Worm (Caenorhabditis elegans) whole organism, young adult: Measurements from ENCODE around the gene stg-2.

Experiments used
- B0035.1 ChIP-seq: sonication (generic microtip); optimal IDR thresholded peaks from 2 replicates; lab custom pipeline; 2016; ENCODE audit warnings: missing genetic modification characterization, mild to moderate bottlenecking, missing compliant biosample characterization, missing genotype, missing genetic modification reagents
- B0261.1 ChIP-seq: sonication (generic microtip); optimal IDR thresholded peaks from 2 replicates; lab custom pipeline; 2016; ENCODE audit warnings: mild to moderate bottlenecking, missing genetic modification characterization, moderate library complexity, missing compliant biosample characterization
- C06A6.2 ChIP-seq: fragments of 200-800 bp; sonication (Bioruptor generic); conservative IDR thresholded peaks from 2 replicates; pipeline ENCODE4 v1.3.6; 2022; ENCODE audit warnings: missing genetic modification characterization, missing compliant biosample characterization
- F33H1.4 ChIP-seq: fragments of 200-800 bp; sonication (Bioruptor generic); IDR thresholded peaks from 2 replicates; pipeline ENCODE4 v1.3.6; 2022; ENCODE audit warnings: missing genetic modification reagents, missing genetic modification characterization, missing compliant biosample characterization
- F49E8.2 ChIP-seq: sonication (generic microtip); optimal IDR thresholded peaks from 3 replicates; lab custom pipeline; 2017; ENCODE audit warnings: missing genetic modification characterization, mild to moderate bottlenecking, missing compliant biosample characterization, antibody characterized with exemption, moderate library complexity; ENCODE audit not compliant: insufficient read depth
- F57A8.1 ChIP-seq: fragments of 200-800 bp; sonication (Bioruptor generic); optimal IDR thresholded peaks from 2 replicates; lab custom pipeline; 2018; ENCODE audit warnings: mild to moderate bottlenecking, missing genetic modification characterization, moderate library complexity, missing compliant biosample characterization
- K11D2.4 ChIP-seq: fragments of 200-800 bp; sonication (Bioruptor generic); IDR thresholded peaks from 2 replicates; pipeline ENCODE4 v1.3.6; 2022; ENCODE audit warnings: missing genetic modification reagents, missing genetic modification characterization, missing compliant biosample characterization
- K12H6.12 ChIP-seq: fragments of 200-800 bp; sonication (Bioruptor generic); optimal IDR thresholded peaks from 2 replicates; lab custom pipeline; 2018; ENCODE audit warnings: mild to moderate bottlenecking, missing genetic modification characterization, missing compliant biosample characterization
- Y53G8AR.9 ChIP-seq: fragments of 200-800 bp; sonication (Bioruptor generic); conservative IDR thresholded peaks from 2 replicates; pipeline ENCODE4 v1.3.6; 2022; ENCODE audit warnings: missing genetic modification reagents, missing genetic modification characterization, missing compliant biosample characterization
- Y56A3A.18 ChIP-seq: fragments of 200-800 bp; sonication (Bioruptor generic); IDR thresholded peaks from 2 replicates; pipeline ENCODE4 v1.3.6; 2022; ENCODE audit warnings: missing genetic modification reagents, missing genetic modification characterization, missing compliant biosample characterization
- ama-1 ChIP-seq, 3 experiments: fragments of 150-350 bp in 1 of 3; sonication (generic microtip) in 2 of 3; optimal IDR thresholded peaks; 2 replicates each; lab custom pipeline; 2014 to 2018; ENCODE audit warnings: missing biosample characterization in 2 of 3, missing genetic modification characterization in 2 of 3, missing genetic modification reagents in 2 of 3
- athp-1 ChIP-seq: sonication (generic microtip); optimal IDR thresholded peaks from 2 replicates; lab custom pipeline; 2017; ENCODE audit warnings: mild to moderate bottlenecking, missing genetic modification characterization, missing compliant biosample characterization
- attf-3 ChIP-seq: fragments of 200-800 bp; sonication (Bioruptor generic); conservative IDR thresholded peaks from 2 replicates; pipeline ENCODE4 v1.3.6; 2022; ENCODE audit warnings: missing genetic modification reagents, missing genetic modification characterization, missing compliant biosample characterization
- attf-5 ChIP-seq: fragments of 200-800 bp; sonication (Bioruptor generic); optimal IDR thresholded peaks from 2 replicates; lab custom pipeline; 2018; ENCODE audit warnings: mild to moderate bottlenecking, missing genetic modification characterization, missing compliant biosample characterization
- attf-6 ChIP-seq: fragments of 200-800 bp; sonication (Bioruptor generic); IDR thresholded peaks from 2 replicates; pipeline ENCODE4 v1.3.6; 2022; ENCODE audit warnings: missing genetic modification reagents, missing genetic modification characterization, missing compliant biosample characterization
- cebp-1 ChIP-seq, 2 experiments: fragments of 200-800 bp in 1 of 2; sonication (Bioruptor generic) in 1 of 2; sonication (generic microtip) in 1 of 2; IDR thresholded peaks in 1 of 2; optimal IDR thresholded peaks in 1 of 2; 2 replicates each; pipeline versions ENCODE4 v1.3.6 to Lab custom; 2017 to 2022; ENCODE audit warnings: missing compliant biosample characterization in 2 of 2, missing genetic modification characterization in 2 of 2, mild to moderate bottlenecking in 1 of 2, missing genetic modification reagents in 1 of 2, moderate library complexity in 1 of 2
- cebp-2 ChIP-seq: fragments of 200-800 bp; sonication (Bioruptor generic); IDR thresholded peaks from 2 replicates; pipeline ENCODE4 v1.3.6; 2022; ENCODE audit warnings: missing genetic modification characterization, missing compliant biosample characterization
- ceh-100 ChIP-seq: fragments of 200-800 bp; sonication (Bioruptor generic); IDR thresholded peaks from 2 replicates; pipeline ENCODE4 v1.3.6; 2022; ENCODE audit warnings: missing genetic modification reagents, missing genetic modification characterization, missing compliant biosample characterization
- ceh-27 ChIP-seq: fragments of 200-800 bp; sonication (Bioruptor generic); optimal IDR thresholded peaks from 2 replicates; lab custom pipeline; 2018; ENCODE audit warnings: mild to moderate bottlenecking, missing genetic modification characterization, moderate library complexity, missing compliant biosample characterization
- ceh-79 ChIP-seq: sonication (generic microtip); optimal IDR thresholded peaks from 2 replicates; lab custom pipeline; 2017; ENCODE audit warnings: mild to moderate bottlenecking, missing genetic modification characterization, missing compliant biosample characterization
- ceh-91 ChIP-seq: fragments of 200-800 bp; sonication (Bioruptor generic); IDR thresholded peaks from 2 replicates; pipeline ENCODE4 v1.3.6; 2022; ENCODE audit warnings: missing genetic modification reagents, missing genetic modification characterization, missing compliant biosample characterization
- dpl-1 ChIP-seq: fragments of 150-350 bp; optimal IDR thresholded peaks from 2 replicates; lab custom pipeline; 2014; ENCODE audit warnings: missing biosample characterization, missing genetic modification reagents, missing genetic modification characterization
- ekl-4 ChIP-seq: fragments of 200-800 bp; sonication (Bioruptor generic); IDR thresholded peaks from 2 replicates; pipeline ENCODE4 v1.3.6; 2022; ENCODE audit warnings: missing genetic modification reagents, missing genetic modification characterization, missing compliant biosample characterization
- hmg-1.2 ChIP-seq: fragments of 200-800 bp; sonication (Bioruptor generic); IDR thresholded peaks from 2 replicates; pipeline ENCODE4 v1.3.6; 2022; ENCODE audit warnings: missing genetic modification reagents, missing genetic modification characterization, missing compliant biosample characterization
- hrde-1 ChIP-seq: sonication (generic microtip); optimal IDR thresholded peaks from 2 replicates; lab custom pipeline; 2016; ENCODE audit warnings: missing genetic modification characterization, mild to moderate bottlenecking, missing compliant biosample characterization, moderate library complexity, missing genotype, missing genetic modification reagents, borderline replicate concordance
- lag-1 ChIP-seq: fragments of 200-800 bp; sonication (Bioruptor generic); IDR thresholded peaks from 2 replicates; pipeline ENCODE4 v1.3.6; 2022; ENCODE audit warnings: missing genetic modification reagents, missing genetic modification characterization, missing compliant biosample characterization
- let-526 ChIP-seq: fragments of 200-800 bp; sonication (Bioruptor generic); IDR thresholded peaks from 2 replicates; pipeline ENCODE4 v1.3.6; 2022; ENCODE audit warnings: missing genetic modification reagents, missing genetic modification characterization, missing compliant biosample characterization
- let-607 ChIP-seq, 2 experiments: fragments of 200-800 bp in 1 of 2; sonication (Bioruptor generic) in 1 of 2; sonication (generic microtip) in 1 of 2; optimal IDR thresholded peaks; 2 replicates each; lab custom pipeline; 2016 to 2018; ENCODE audit warnings: mild to moderate bottlenecking in 2 of 2, missing compliant biosample characterization in 2 of 2, missing genetic modification characterization in 2 of 2, moderate library complexity in 2 of 2, missing genotype in 1 of 2
- lin-26 ChIP-seq: fragments of 200-800 bp; sonication (Bioruptor generic); IDR thresholded peaks from 2 replicates; pipeline ENCODE4 v1.3.6; 2022; ENCODE audit warnings: missing genetic modification reagents, missing genetic modification characterization, missing compliant biosample characterization
- lin-35 ChIP-seq, 3 experiments: fragments of 150-350 bp in 2 of 3; sonication (generic microtip) in 1 of 3; optimal IDR thresholded peaks; 2 replicates each; lab custom pipeline; 2014 to 2018; ENCODE audit warnings: missing biosample characterization in 3 of 3, missing genetic modification characterization in 3 of 3, missing genetic modification reagents in 3 of 3
- lin-40 ChIP-seq: sonication (generic microtip); optimal IDR thresholded peaks from 2 replicates; lab custom pipeline; 2016; ENCODE audit warnings: missing genetic modification characterization, mild to moderate bottlenecking, missing compliant biosample characterization, missing genotype, missing genetic modification reagents
- lir-1 ChIP-seq: fragments of 200-800 bp; sonication (Bioruptor generic); conservative IDR thresholded peaks from 2 replicates; pipeline ENCODE4 v1.3.6; 2022; ENCODE audit warnings: missing genetic modification reagents, missing genetic modification characterization, missing compliant biosample characterization
- lsl-1 ChIP-seq: fragments of 200-800 bp; sonication (Bioruptor generic); optimal IDR thresholded peaks from 2 replicates; lab custom pipeline; 2018; ENCODE audit warnings: mild to moderate bottlenecking, missing genetic modification characterization, moderate library complexity, missing compliant biosample characterization
- lsy-27 ChIP-seq: sonication (generic microtip); optimal IDR thresholded peaks from 2 replicates; lab custom pipeline; 2017; ENCODE audit warnings: missing genetic modification characterization, mild to moderate bottlenecking, missing compliant biosample characterization, antibody characterized with exemption, missing genotype, borderline replicate concordance; ENCODE audit not compliant: insufficient read depth
- mxl-1 ChIP-seq: sonication (generic microtip); optimal IDR thresholded peaks from 2 replicates; lab custom pipeline; 2016; ENCODE audit warnings: missing genetic modification characterization, missing compliant biosample characterization
- snpc-4 ChIP-seq, 5 experiments: fragments of 150-350 bp in 1 of 5; sonication (generic microtip) in 4 of 5; optimal IDR thresholded peaks; 2 replicates each; lab custom pipeline; 2014 to 2018; ENCODE audit warnings: missing genetic modification characterization in 5 of 5, missing biosample characterization in 3 of 5, antibody characterized with exemption in 2 of 5, mild to moderate bottlenecking in 2 of 5, missing compliant biosample characterization in 2 of 5, missing genotype in 2 of 5, moderate library complexity in 2 of 5, missing genetic modification reagents in 1 of 5
- somi-1 ChIP-seq: fragments of 200-800 bp; sonication (Bioruptor generic); optimal IDR thresholded peaks from 2 replicates; lab custom pipeline; 2018; ENCODE audit warnings: mild to moderate bottlenecking, missing genetic modification characterization, missing compliant biosample characterization
- sptf-2 ChIP-seq: fragments of 200-800 bp; sonication (Bioruptor generic); optimal IDR thresholded peaks from 2 replicates; lab custom pipeline; 2018; ENCODE audit warnings: mild to moderate bottlenecking, missing genetic modification characterization, missing compliant biosample characterization
- tbx-9 ChIP-seq: sonication (generic microtip); optimal IDR thresholded peaks from 2 replicates; lab custom pipeline; 2016; ENCODE audit warnings: borderline replicate concordance, missing genetic modification characterization, inconsistent platforms, missing compliant biosample characterization
- ztf-18 ChIP-seq: sonication (generic microtip); optimal IDR thresholded peaks from 2 replicates; lab custom pipeline; 2016; ENCODE audit warnings: missing genotype, mild to moderate bottlenecking, missing genetic modification characterization, missing compliant biosample characterization
- ztf-3 ChIP-seq: fragments of 200-800 bp; sonication (Bioruptor generic); optimal IDR thresholded peaks from 2 replicates; lab custom pipeline; 2018; ENCODE audit warnings: mild to moderate bottlenecking, missing genetic modification characterization, missing compliant biosample characterization

Gene stg-2

ce11 chrX:8608756-8609155 is 35.0 kb downstream of the stg-2 start (continued):
- TF ChIP-seq ztf-3 (GFP tag; lab: Kevin White, UChicago), result no peak
- peak; percentile 42 for TF ChIP-seq lsy-27 (tag; lab: Kevin White, UChicago)
- TF ChIP-seq C06A6.2 (GFP tag; lab: Robert Waterston, UW), result no peak
- TF ChIP-seq tbx-9 (tag; lab: Kevin White, UChicago), result no peak
- TF ChIP-seq hrde-1 (tag; lab: Kevin White, UChicago), result peak; percentile 53
- TF ChIP-seq ceh-27 (GFP tag; lab: Kevin White, UChicago), result no peak
- peak; percentile 55 for TF ChIP-seq ztf-18 (tag; lab: Kevin White, UChicago)
- TF ChIP-seq F57A8.1 (GFP tag; lab: Kevin White, UChicago), result no peak
- no peak for TF ChIP-seq F49E8.2 (tag; lab: Kevin White, UChicago)
- 0 out of 2 replicates have a peak, but pooled peaks have one; percentile 65 for TF ChIP-seq Y56A3A.18 (GFP tag; lab: Robert Waterston, UW)
- TF ChIP-seq sptf-2 (GFP tag; lab: Kevin White, UChicago), result peak; percentile 24
- TF ChIP-seq B0261.1 (tag; lab: Kevin White, UChicago), result peak; percentile 88
- TF ChIP-seq cebp-1 (GFP tag; IDR thresholded peaks at IDR 0.05; lab: Robert Waterston, UW), result no peak
- TF ChIP-seq cebp-1 (tag; optimal IDR thresholded peaks at IDR 0.05; lab: Kevin White, UChicago), result no peak
- 0 out of 2 replicates have a peak, but pooled peaks have one; percentile 34 for TF ChIP-seq lir-1
- TF ChIP-seq ceh-91 (GFP tag; lab: Robert Waterston, UW), result no peak
- TF ChIP-seq snpc-4 (GFP tag; optimal IDR thresholded peaks at IDR 0.05; lab: Kevin White, UChicago), result peak; percentile 47
- peak in 2 of 4 experiments; percentile 51 to 60 for TF ChIP-seq snpc-4 (tag; optimal IDR thresholded peaks at IDR 0.05; lab: Kevin White, UChicago)
- TF ChIP-seq attf-3 (GFP tag; lab: Robert Waterston, UW), result 0 out of 2 replicates have a peak, but pooled peaks have one; percentile 14
- TF ChIP-seq ama-1 (optimal IDR thresholded peaks at IDR 0.05; lab: Kevin White, UChicago), result no peak
- TF ChIP-seq ama-1 (GFP tag; optimal IDR thresholded peaks at IDR 0.05; lab: Kevin White, UChicago), result peak in 1 of 2 experiments; percentile 67
- peak; percentile 73 for TF ChIP-seq let-526 (GFP tag; lab: Robert Waterston, UW)
- TF ChIP-seq ceh-79 (tag; lab: Kevin White, UChicago), result no peak
- no peak for TF ChIP-seq dpl-1 (GFP tag; lab: Kevin White, UChicago)
- peak; percentile 58; the same call in 1 of the 2 replicates for TF ChIP-seq attf-6 (GFP tag; lab: Robert Waterston, UW)
- TF ChIP-seq let-607 (tag; optimal IDR thresholded peaks at IDR 0.05; lab: Kevin White, UChicago), result peak in 1 of 2 experiments; percentile 43
- TF ChIP-seq lag-1 (GFP tag; lab: Robert Waterston, UW), result no peak
- no peak for TF ChIP-seq F33H1.4 (GFP tag; lab: Robert Waterston, UW)
- TF ChIP-seq lin-26 (GFP tag; lab: Robert Waterston, UW), result peak; percentile 93

- no peak for TF ChIP-seq K12H6.12 (tag; lab: Kevin White, UChicago)
- no peak for TF ChIP-seq athp-1 (tag; lab: Kevin White, UChicago)
- TF ChIP-seq hmg-1.2, result peak; percentile 68; the same call in 1 of the 2 replicates
- no peak for TF ChIP-seq F49E8.2 (tag; lab: Kevin White, UChicago)
- no peak for TF ChIP-seq somi-1
- no peak for TF ChIP-seq lin-40 (tag; lab: Kevin White, UChicago)
- TF ChIP-seq mxl-1 (tag; lab: Kevin White, UChicago), result no peak
- no peak for TF ChIP-seq cebp-1 (GFP tag; IDR thresholded peaks at IDR 0.05; lab: Robert Waterston, UW)
- peak; percentile 0 for TF ChIP-seq cebp-1 (tag; optimal IDR thresholded peaks at IDR 0.05; lab: Kevin White, UChicago)
- TF ChIP-seq Y53G8AR.9 (GFP tag; lab: Robert Waterston, UW), result no peak
- no peak for TF ChIP-seq ceh-91 (GFP tag; lab: Robert Waterston, UW)
- TF ChIP-seq ekl-4 (GFP tag; lab: Robert Waterston, UW), result no peak
- TF ChIP-seq attf-5, result peak; percentile 91
- no peak for TF ChIP-seq lsy-27 (tag; lab: Kevin White, UChicago)
- TF ChIP-seq C06A6.2 (GFP tag; lab: Robert Waterston, UW), result no peak
- no peak for TF ChIP-seq snpc-4 (GFP tag; optimal IDR thresholded peaks at IDR 0.05; lab: Kevin White, UChicago)
- peak in 1 of 4 experiments; percentile 31 for TF ChIP-seq snpc-4 (tag; optimal IDR thresholded peaks at IDR 0.05; lab: Kevin White, UChicago)
- TF ChIP-seq K11D2.4, result 0 out of 2 replicates have a peak, but pooled peaks have one; percentile 10
- TF ChIP-seq ceh-27 (GFP tag; lab: Kevin White, UChicago), result peak; percentile 18
- TF ChIP-seq F33H1.4 (GFP tag; lab: Robert Waterston, UW), result no peak
- TF ChIP-seq ama-1 (optimal IDR thresholded peaks at IDR 0.05; lab: Kevin White, UChicago), result no peak
- TF ChIP-seq ama-1 (GFP tag; optimal IDR thresholded peaks at IDR 0.05; lab: Kevin White, UChicago), result no peak
- TF ChIP-seq ceh-100 (GFP tag; lab: Robert Waterston, UW), result no peak
- no peak for TF ChIP-seq lsl-1 (GFP tag; lab: Kevin White, UChicago)
- TF ChIP-seq B0035.1 (tag; lab: Kevin White, UChicago), result no peak
- TF ChIP-seq lin-35 (GFP tag; optimal IDR thresholded peaks at IDR 0.05; lab: Kevin White, UChicago), result no peak
- no peak for TF ChIP-seq cebp-2 (GFP tag; lab: Robert Waterston, UW)
These were observed 38.7 kb downstream of the stg-2 start, which contains the start of the genes H35N09.2 and H35N09.1 for ce11 chrX:8605005-8605404. Gene H35N09.2 (minus strand): TSS chrX:8605058. Gene H35N09.1 (plus strand): TSS chrX:8605339.
